Fruit fly (Drosophila melanogaster): Measurements from ENCODE around the gene Aven.

The Aven gene

DNA sequence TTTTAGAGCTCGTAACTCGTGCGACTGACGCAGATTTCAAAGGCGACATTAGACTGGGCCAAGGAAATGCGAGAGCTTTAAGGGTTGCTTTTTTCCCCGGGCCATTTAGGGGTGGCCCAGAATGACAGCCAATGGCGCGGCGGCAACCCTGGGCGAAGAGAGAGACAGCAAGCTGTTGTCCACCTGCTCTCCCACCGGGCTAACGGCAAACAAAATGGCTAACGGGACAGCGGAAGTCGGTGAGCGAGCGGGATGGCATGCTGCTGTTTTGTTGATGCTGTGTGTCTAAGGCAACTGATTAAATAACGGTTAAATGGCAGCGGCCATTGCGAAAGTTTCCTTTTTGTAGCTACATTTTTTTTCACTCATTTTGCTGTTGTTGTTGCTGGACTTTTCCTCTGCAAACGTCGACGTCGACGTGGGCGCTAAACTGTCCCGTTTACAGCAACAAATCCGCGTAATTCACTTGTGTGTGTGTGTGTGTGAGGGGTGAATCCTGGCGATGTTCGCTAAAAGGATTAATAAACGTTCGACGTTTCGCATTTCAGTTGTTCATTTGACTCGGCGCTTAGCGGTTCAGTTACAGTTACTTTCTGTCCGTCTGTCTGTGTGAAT, 13.6 kb downstream of the Aven start, which contains the start of gene CG11085:
TSS of gene CG11085 (plus strand) at position 565 of the 615 bp plus-strand sequence.
- no peak for TF ChIP-seq EcR (GFP tag; optimal IDR thresholded peaks at IDR 0.05)
- TF ChIP-seq CG8478 (optimal IDR thresholded peaks at IDR 0.05) = no peak
- TF ChIP-seq pan (optimal IDR thresholded peaks at IDR 0.05) = no peak
- TF ChIP-seq Dll (optimal IDR thresholded peaks at IDR 0.05) = no peak
- TF ChIP-seq psq (optimal IDR thresholded peaks at IDR 0.05) = no peak
- TF ChIP-seq usp (GFP tag; optimal IDR thresholded peaks at IDR 0.05) = no peak

DNA sequence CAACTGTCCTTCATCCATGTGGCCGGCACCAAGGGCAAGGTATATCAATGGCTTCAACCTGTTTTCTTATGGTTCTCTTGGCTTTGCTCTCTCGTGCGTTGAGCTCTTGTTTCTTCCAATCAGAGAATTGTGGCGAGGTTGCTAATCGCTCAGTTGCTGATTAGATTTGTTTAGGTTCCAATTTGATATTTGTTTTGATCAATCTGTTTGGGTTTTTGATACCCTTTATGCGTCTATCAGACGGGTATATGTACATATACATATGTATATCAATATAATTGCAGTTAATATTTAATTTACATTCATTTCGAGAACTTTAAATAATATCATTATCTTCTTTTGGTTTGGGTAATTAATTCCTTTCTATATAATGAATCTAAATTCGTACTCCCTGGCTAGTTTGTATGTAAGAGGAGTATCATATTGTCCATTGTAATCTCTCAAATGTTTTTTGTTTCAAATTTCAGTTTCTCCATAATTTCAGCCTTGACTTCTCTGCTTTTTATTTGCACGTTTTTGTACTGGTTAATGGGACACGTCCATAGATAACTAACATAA, 16.1 kb downstream of the Aven start:
- TF ChIP-seq pan (optimal IDR thresholded peaks at IDR 0.05) (no peak), usp (GFP tag; optimal IDR thresholded peaks at IDR 0.05) (no peak), Dll (optimal IDR thresholded peaks at IDR 0.05) (no peak), CG8478 (optimal IDR thresholded peaks at IDR 0.05) (no peak), EcR (GFP tag; optimal IDR thresholded peaks at IDR 0.05) (no peak), psq (optimal IDR thresholded peaks at IDR 0.05) (no peak)

DNA sequence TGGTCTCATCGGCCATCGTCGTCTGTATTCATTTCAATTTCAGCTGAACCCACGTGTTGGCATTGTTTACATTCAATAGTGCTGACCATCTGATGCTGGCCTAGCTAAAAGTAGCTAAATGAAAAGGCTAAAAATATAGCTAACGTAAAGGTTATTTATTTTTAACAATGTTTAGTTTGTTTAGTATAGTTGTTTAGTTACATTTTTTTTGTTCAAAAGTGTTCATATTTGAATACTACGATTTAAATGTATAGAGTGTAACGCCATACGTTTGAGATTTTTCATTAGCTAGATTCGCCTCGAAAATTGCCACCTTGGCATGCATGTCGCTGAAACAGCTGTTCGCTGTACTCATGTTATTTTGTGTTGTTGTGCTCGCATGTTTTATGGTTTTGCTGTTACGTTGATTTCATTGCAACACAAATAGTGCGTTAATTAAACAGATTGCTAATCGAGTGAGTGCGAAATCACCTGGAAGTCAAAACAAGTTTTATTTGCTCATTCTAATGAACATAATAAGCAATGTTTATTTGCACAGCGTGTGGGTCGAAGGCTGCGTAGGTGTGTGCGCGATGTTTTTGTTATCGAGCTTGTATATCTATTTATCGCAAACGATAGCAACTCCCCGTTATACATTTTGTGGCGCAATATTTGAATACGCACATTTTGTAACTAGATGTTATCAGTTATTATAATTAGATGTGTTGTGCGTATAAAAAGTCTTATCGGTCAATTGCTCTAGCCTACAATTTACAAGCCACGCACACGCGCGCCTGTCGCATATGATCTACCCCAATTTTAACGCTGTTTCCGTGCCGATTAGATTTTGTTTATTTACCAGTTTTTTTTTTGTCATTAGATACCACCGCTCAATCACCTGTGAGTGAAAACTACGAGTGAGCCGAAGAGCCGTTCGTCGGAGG, 17.6 kb downstream of the Aven start, which contains the start of the genes CG1463 and Fpgs1:
TSS of gene CG1463 (minus strand) at position 132 of the 923 bp plus-strand sequence.
TSS of gene Fpgs1 (plus strand) at position 332 of the 923 bp plus-strand sequence.
- TF ChIP-seq CG8478 (optimal IDR thresholded peaks at IDR 0.05) = no peak
- no peak for TF ChIP-seq psq (optimal IDR thresholded peaks at IDR 0.05)
- no peak for TF ChIP-seq EcR (GFP tag; optimal IDR thresholded peaks at IDR 0.05)
- no peak for TF ChIP-seq usp (GFP tag; optimal IDR thresholded peaks at IDR 0.05)
- no peak for TF ChIP-seq Dll (optimal IDR thresholded peaks at IDR 0.05)
- no peak for TF ChIP-seq pan (optimal IDR thresholded peaks at IDR 0.05)

DNA sequence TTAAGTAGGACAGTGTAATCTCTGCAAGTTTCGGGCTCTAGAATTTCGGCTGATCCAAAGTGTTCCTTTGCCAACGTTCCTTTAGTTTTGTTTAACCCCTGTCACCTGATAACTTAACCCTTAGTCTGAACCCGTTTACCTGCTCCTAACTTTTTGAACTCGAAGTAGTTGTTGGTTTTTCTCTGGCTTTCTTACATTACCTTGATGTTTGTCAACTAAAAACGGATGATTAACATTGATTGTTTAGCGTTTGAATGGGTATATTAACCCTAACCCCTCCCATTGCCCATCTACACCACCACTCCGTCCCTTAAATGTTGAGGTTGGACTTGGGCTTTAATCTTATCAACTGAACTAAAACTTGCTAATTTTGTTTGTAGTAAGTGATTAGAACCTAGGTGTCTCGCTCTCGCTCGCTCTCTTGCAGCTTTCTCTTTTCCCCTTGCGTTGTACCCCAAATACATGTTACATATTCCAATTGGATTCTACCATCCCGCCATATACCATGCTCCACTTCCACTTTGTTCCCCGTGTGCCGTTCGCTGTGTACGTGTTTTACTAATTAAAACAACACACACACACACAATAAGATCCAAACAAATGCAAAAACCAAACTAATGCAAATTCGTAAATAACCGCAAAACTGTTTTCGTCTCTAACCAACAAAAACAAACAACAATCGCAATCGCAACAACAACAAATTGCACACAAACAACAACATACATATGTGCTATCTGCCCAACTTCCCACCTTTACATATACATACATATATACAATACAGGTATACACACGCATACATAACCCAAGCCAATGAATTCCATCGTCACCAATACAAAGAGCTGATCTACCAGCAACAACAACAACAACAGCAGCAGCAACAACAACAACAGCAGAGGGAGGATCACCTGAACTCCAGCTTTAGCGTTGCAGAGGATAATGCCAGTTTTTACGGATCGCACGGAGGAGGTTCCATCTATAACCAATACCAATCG, 28.3 kb downstream of the Aven start:
- no peak for TF ChIP-seq usp (GFP tag; optimal IDR thresholded peaks at IDR 0.05)
- TF ChIP-seq EcR (GFP tag; optimal IDR thresholded peaks at IDR 0.05) = no peak
- no peak for TF ChIP-seq CG8478 (optimal IDR thresholded peaks at IDR 0.05)

DNA sequence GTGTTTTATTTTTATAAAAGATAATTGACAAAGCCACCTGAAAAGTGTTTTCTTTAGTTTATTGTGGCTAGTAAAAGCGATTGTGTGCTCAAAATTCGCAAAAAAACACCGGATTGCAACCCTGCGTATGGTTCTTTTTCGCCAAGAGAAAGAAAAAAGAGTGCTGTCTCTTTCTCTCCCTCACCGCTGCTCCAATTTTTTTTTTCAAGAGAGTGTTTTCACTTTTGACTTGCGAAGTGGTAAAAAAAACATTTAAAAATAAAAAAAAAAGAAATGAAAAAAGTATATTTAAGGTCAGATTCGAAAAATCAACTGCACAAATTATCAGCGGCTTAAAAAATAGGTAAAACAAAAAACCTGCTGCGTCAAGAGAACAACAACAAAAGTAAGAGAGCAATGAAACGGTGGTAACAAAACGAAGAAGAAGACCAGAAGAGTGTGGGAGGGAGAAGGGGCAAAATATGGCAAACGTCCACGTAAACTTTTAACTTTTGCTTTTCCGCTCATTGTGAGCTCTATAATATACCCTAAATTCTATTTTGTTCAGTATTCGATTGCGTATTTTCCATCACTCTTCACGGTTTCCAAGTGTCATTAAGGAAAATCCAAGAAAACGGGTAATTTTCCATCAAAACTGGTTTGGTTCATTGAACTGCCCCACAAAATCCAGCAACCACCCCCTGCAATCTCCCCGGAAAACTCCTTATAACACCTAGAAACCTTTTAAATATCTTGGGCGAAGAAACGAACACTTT, 32.9 kb downstream of the Aven start:
- peak; percentile 18 for TF ChIP-seq CG8478 (optimal IDR thresholded peaks at IDR 0.05)
- TF ChIP-seq psq (optimal IDR thresholded peaks at IDR 0.05) = no peak

DNA sequence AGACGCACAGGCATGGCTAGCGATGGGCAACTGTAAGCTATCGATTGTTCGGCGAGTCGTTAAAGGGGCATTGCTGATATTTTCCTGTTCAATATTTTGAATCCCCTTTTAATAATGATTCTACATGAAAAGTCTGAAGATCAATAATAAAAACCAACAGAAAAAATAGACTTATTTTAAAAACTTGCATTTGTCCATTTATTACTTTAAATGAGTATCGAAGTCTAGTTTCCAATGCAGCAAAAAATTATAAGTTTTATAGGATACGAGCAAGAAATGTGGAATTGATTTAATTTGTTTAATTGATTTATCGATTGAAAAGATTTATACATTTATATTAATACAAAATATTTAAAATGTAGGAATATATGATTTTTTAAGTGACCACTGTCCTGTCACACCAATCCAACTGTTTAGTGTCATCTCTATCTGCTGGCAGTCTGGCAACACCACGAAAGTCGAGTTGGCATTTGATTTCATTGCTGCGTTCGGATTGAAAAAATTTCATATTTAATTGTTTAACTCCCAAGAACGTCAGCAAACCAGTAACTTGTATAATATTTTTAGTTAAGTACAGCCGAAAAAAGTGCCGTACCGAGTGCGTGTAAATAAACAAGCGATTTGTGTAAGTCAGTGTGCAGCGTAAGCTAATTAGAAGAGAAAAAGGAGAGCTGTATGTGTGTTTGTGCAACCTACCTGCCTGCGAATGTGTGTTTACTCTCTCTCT, 33.7 kb downstream of the Aven start, which contains the start of the genes CG1824 and Sec16:
TSS of gene CG1824 (minus strand) at position 15 of the 727 bp plus-strand sequence.
TSS of gene Sec16 (plus strand) at position 438 of the 727 bp plus-strand sequence.
- TF ChIP-seq psq (optimal IDR thresholded peaks at IDR 0.05) (no peak), usp (GFP tag; optimal IDR thresholded peaks at IDR 0.05) (no peak), pan (optimal IDR thresholded peaks at IDR 0.05) (no peak), Dll (optimal IDR thresholded peaks at IDR 0.05) (no peak), EcR (GFP tag; optimal IDR thresholded peaks at IDR 0.05) (no peak), CG8478 (optimal IDR thresholded peaks at IDR 0.05) (no peak)

DNA sequence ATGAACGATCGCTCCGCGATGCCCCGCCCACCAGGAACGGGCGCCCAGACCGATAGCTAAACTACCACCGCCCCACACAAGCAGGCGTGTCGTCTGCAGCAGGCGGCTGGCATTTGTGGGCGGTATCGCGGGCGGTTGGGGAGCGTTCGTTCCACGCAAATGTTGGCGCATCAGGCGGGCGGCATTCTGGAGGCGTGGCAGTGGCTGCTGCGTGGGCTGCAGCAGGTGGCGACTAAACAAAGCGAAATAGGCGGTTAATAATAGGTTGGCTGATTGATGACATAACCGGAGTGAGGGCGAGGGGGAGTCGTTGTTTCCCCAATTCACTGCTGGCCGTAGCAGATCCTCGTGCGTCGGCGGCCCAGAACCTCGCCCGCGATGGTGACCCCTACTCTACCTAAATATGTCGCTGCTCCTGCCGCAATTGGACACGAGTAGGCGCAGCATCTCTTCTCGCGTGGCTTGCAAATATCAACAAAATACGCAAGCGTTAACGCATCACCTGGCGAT, 34.3 kb downstream of the Aven start:
- TF ChIP-seq CG8478 (optimal IDR thresholded peaks at IDR 0.05) = no peak
- TF ChIP-seq usp (GFP tag; optimal IDR thresholded peaks at IDR 0.05) = no peak
- no peak for TF ChIP-seq psq (optimal IDR thresholded peaks at IDR 0.05)
- peak; percentile 30 for TF ChIP-seq Dll (optimal IDR thresholded peaks at IDR 0.05)
- no peak for TF ChIP-seq EcR (GFP tag; optimal IDR thresholded peaks at IDR 0.05)
- TF ChIP-seq pan (optimal IDR thresholded peaks at IDR 0.05) = no peak

DNA sequence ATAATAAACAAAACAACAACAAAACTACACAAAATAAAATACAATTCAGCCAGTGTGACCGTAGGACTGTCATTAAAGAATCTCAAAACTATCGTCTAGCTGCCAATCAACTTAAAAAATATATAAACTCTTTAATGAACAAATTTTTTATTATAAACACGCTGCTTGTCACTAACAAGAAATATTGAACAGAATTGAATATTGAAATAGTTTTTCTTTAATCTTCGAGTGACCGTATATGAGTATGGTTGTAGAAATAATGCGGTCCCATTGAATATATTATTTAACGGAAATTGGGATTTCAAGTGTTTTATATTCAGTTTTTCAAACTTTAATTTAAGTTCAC, 37.3 kb downstream of the Aven start, which contains the start of gene LIMK1:
TSS of gene LIMK1 (minus strand) at position 73 of the 346 bp plus-strand sequence.
- TF ChIP-seq Dll (optimal IDR thresholded peaks at IDR 0.05) (no peak), CG8478 (optimal IDR thresholded peaks at IDR 0.05) (no peak), psq (optimal IDR thresholded peaks at IDR 0.05) (no peak), EcR (GFP tag; optimal IDR thresholded peaks at IDR 0.05) (no peak), usp (GFP tag; optimal IDR thresholded peaks at IDR 0.05) (no peak), pan (optimal IDR thresholded peaks at IDR 0.05) (no peak)

DNA sequence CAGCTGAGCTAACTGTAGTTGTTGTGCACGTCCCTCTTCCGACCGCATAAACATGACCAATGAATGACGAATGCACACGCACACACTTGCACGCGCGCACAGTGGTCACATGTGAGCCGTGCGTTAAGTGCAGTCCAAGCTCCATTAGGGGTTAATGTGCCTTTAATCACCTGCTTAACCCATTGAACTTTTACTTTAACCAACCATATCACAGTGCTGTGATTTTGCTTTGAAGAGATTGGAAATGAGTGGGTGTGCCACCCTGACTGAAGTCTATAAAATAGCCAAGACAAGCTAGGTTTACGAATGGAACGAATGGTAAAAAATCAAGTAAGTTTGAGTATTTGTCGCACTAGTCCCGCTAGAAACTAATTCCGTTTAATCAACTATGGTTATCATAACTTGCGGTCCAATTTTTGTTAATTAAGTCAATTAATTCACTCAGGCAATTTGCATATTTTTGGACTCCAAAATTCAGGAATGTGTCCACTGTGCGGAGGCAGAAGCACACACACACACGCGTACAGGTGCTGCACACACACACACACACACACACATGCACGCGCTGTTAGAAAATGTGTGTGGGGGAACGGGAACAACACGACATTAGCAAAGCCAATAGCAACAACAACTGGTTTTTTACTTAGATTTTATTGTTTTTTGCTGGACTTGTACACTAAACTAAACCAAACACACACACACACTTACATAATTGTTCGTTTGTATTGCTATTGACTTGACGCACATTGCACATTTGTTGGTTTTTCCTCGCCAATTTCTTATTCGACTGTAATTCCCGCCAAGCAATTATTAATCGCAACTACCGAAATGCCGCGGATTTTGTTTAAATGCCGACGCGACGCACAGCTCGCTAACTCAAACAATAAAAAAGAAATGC, 38.0 kb downstream of the Aven start:
- no peak for TF ChIP-seq psq (optimal IDR thresholded peaks at IDR 0.05)
- TF ChIP-seq Dll (optimal IDR thresholded peaks at IDR 0.05) = no peak
- TF ChIP-seq CG8478 (optimal IDR thresholded peaks at IDR 0.05) = peak; percentile 9
- no peak for TF ChIP-seq pan (optimal IDR thresholded peaks at IDR 0.05)
- no peak for TF ChIP-seq EcR (GFP tag; optimal IDR thresholded peaks at IDR 0.05)

All from whole organism.